Fruit fly (Drosophila melanogaster) whole organism, embryonic: Measurements from ENCODE around the gene Aldh.

Experiments used
- CG10366 ChIP-seq: fragments of 200-800 bp; sonication (Bioruptor generic); IDR thresholded peaks from 2 replicates; pipeline ENCODE4 v1.3.6; 2022; ENCODE audit warnings: missing biosample characterization, missing genetic modification characterization
- CG12071 ChIP-seq: fragments of 200-800 bp; sonication (Bioruptor generic); optimal IDR thresholded peaks from 3 replicates; lab custom pipeline; 2018; ENCODE audit warnings: missing biosample characterization, mild to moderate bottlenecking, missing genetic modification characterization
- CG15479 ChIP-seq: fragments of 200-800 bp; sonication (Bioruptor generic); optimal IDR thresholded peaks from 3 replicates; lab custom pipeline; 2019; ENCODE audit warnings: missing biosample characterization, mild to moderate bottlenecking, missing genetic modification characterization, moderate library complexity
- CG17568 ChIP-seq: fragments of 200-800 bp; sonication (Bioruptor generic); optimal IDR thresholded peaks from 2 replicates; lab custom pipeline; 2018; ENCODE audit warnings: missing biosample characterization, mild to moderate bottlenecking, missing genetic modification characterization, moderate library complexity
- CG1832 ChIP-seq: fragments of 200-800 bp; sonication (Bioruptor generic); optimal IDR thresholded peaks from 2 replicates; lab custom pipeline; 2017; ENCODE audit warnings: missing biosample characterization, mild to moderate bottlenecking, missing genetic modification characterization, inconsistent platforms
- CG4854 ChIP-seq: fragments of 200-800 bp; sonication (Bioruptor generic); optimal IDR thresholded peaks from 2 replicates; lab custom pipeline; 2016; ENCODE audit warnings: missing biosample characterization, missing genetic modification characterization, inconsistent platforms
- CG6654 ChIP-seq: fragments of 200-800 bp; sonication (Bioruptor generic); optimal IDR thresholded peaks from 2 replicates; lab custom pipeline; 2017; ENCODE audit warnings: missing biosample characterization, mild to moderate bottlenecking, missing genetic modification characterization
- CG8359 ChIP-seq: fragments of 200-800 bp; sonication (Bioruptor generic); optimal IDR thresholded peaks from 2 replicates; lab custom pipeline; 2017; ENCODE audit warnings: missing biosample characterization, mild to moderate bottlenecking, missing genetic modification characterization, borderline replicate concordance
- Ets65A ChIP-seq: fragments of 200-800 bp; sonication (Bioruptor generic); peaks from one replicate; lab custom pipeline; 2016; ENCODE audit warnings: missing biosample characterization, missing genetic modification characterization
- MTF-1 ChIP-seq: fragments of 200-800 bp; sonication (Bioruptor generic); optimal IDR thresholded peaks from 2 replicates; lab custom pipeline; 2018; ENCODE audit warnings: missing biosample characterization, mild to moderate bottlenecking, missing genetic modification characterization, borderline replicate concordance
- Myb ChIP-seq: fragments of 200-800 bp; sonication (Bioruptor generic); optimal IDR thresholded peaks from 2 replicates; lab custom pipeline; 2016; ENCODE audit warnings: missing biosample characterization, missing genetic modification characterization
- Pdp1 ChIP-seq, 2 experiments: fragments of 200-800 bp; sonication (Bioruptor generic); optimal IDR thresholded peaks; 3 replicates each; lab custom pipeline; 2016; ENCODE audit warnings: missing biosample characterization in 2 of 2, missing genetic modification characterization in 2 of 2, mild to moderate bottlenecking in 1 of 2, moderate library complexity in 1 of 2
- Trl ChIP-seq, 3 experiments: fragments of >200 bp in 2 of 3; fragments of 200-800 bp in 1 of 3; sonication (Bioruptor generic) in 1 of 3; optimal IDR thresholded peaks; 2 replicates in 1 of 3; 3 replicates in 2 of 3; lab custom pipeline; 2016 to 2017; ENCODE audit warnings: missing biosample characterization in 1 of 3, missing genetic modification characterization in 1 of 3
- bbx ChIP-seq: fragments of 200-800 bp; sonication (Bioruptor generic); IDR thresholded peaks from 2 replicates; pipeline ENCODE4 v1.3.6; 2022; ENCODE audit warnings: missing biosample characterization, missing genetic modification characterization; ENCODE audit not compliant: partially characterized antibody
- btn ChIP-seq: fragments of 200-800 bp; sonication (Bioruptor generic); optimal IDR thresholded peaks from 2 replicates; lab custom pipeline; 2016; ENCODE audit warnings: missing biosample characterization, missing genetic modification characterization
- cad ChIP-seq: fragments of >200 bp; optimal IDR thresholded peaks from 2 replicates; lab custom pipeline; 2017; ENCODE audit warnings: missing biosample characterization, missing genetic modification characterization
- dysf ChIP-seq: fragments of 200-800 bp; sonication (Bioruptor generic); IDR thresholded peaks from 3 replicates; pipeline ENCODE4 v1.3.6; 2022; ENCODE audit warnings: missing biosample characterization, missing genetic modification characterization
- fru ChIP-seq: fragments of >200 bp; optimal IDR thresholded peaks from 2 replicates; lab custom pipeline; 2017
- gfzf ChIP-seq: fragments of 200-800 bp; sonication (Bioruptor generic); optimal IDR thresholded peaks from 2 replicates; lab custom pipeline; 2016; ENCODE audit warnings: missing biosample characterization, mild to moderate bottlenecking, missing genetic modification characterization, moderate library complexity
- hkb ChIP-seq, 2 experiments: fragments of 200-800 bp in 1 of 2; fragments of >200 bp in 1 of 2; sonication (Bioruptor generic) in 1 of 2; IDR thresholded peaks in 1 of 2; optimal IDR thresholded peaks in 1 of 2; 2 replicates each; pipeline versions ENCODE4 v1.3.6 to Lab custom; 2017 to 2022; ENCODE audit warnings: missing biosample characterization in 1 of 2, missing genetic modification characterization in 1 of 2
- lov ChIP-seq, 2 experiments: fragments of 200-800 bp in 1 of 2; fragments of >200 bp in 1 of 2; sonication (Bioruptor generic) in 1 of 2; IDR thresholded peaks in 1 of 2; optimal IDR thresholded peaks in 1 of 2; 2 replicates in 1 of 2; 3 replicates in 1 of 2; pipeline versions ENCODE4 v1.3.6 to Lab custom; 2017 to 2022; ENCODE audit warnings: missing biosample characterization in 1 of 2, missing genetic modification characterization in 1 of 2
- maf-S ChIP-seq: fragments of 200-800 bp; sonication (Bioruptor generic); optimal IDR thresholded peaks from 2 replicates; lab custom pipeline; 2016; ENCODE audit warnings: missing biosample characterization, missing genetic modification characterization
- nom ChIP-seq: fragments of 200-800 bp; sonication (Bioruptor generic); optimal IDR thresholded peaks from 2 replicates; lab custom pipeline; 2017; ENCODE audit warnings: missing biosample characterization, missing genetic modification characterization, mild to moderate bottlenecking, moderate library complexity, missing genetic modification reagents
- oc ChIP-seq: fragments of 200-800 bp; sonication (Bioruptor generic); optimal IDR thresholded peaks from 2 replicates; lab custom pipeline; 2018; ENCODE audit warnings: missing biosample characterization, mild to moderate bottlenecking, missing genetic modification characterization, moderate library complexity
- pzg ChIP-seq: fragments of 200-800 bp; sonication (Bioruptor generic); optimal IDR thresholded peaks from 3 replicates; lab custom pipeline; 2018; ENCODE audit warnings: missing biosample characterization, mild to moderate bottlenecking, missing genetic modification characterization, moderate library complexity
- stwl ChIP-seq: fragments of 200-800 bp; sonication (Bioruptor generic); optimal IDR thresholded peaks from 3 replicates; lab custom pipeline; 2018; ENCODE audit warnings: missing biosample characterization, mild to moderate bottlenecking, missing genetic modification characterization, moderate library complexity
- zen ChIP-seq: fragments of 200-800 bp; sonication (Bioruptor generic); optimal IDR thresholded peaks from 3 replicates; lab custom pipeline; 2018; ENCODE audit warnings: missing biosample characterization, mild to moderate bottlenecking, missing genetic modification characterization, moderate library complexity

The Aldh gene

dm6 chr2L:9416244-9416758 is 29.1 kb downstream of the Aldh start, which contains the start of gene Mco1 (continued):
- peak; percentile 51 to 54 for TF ChIP-seq Trl (optimal IDR thresholded peaks at IDR 0.05; lab: Kevin White, UChicago)
- no peak for TF ChIP-seq Trl (GFP tag; optimal IDR thresholded peaks at IDR 0.05; lab: Kevin White, UChicago)

dm6 chr2L:9420660-9421059 is 33.5 kb downstream of the Aldh start:
- TF ChIP-seq cad (GFP tag; lab: Kevin White, UChicago) = peak; percentile 4
- peak; percentile 91 for TF ChIP-seq CG6654 (GFP tag; lab: Kevin White, UChicago)
- TF ChIP-seq CG15479 (GFP tag; lab: Kevin White, UChicago) = no peak
- no peak for TF ChIP-seq CG17568 (GFP tag; lab: Kevin White, UChicago)
- TF ChIP-seq stwl = peak; percentile 39
- TF ChIP-seq oc (tag; lab: Kevin White, UChicago) = peak; percentile 20

dm6 chr2L:9421312-9421711 is 34.1 kb downstream of the Aldh start:
- TF ChIP-seq btn (GFP tag; lab: Kevin White, UChicago) (no peak), cad (GFP tag; lab: Kevin White, UChicago) (peak; percentile 64), zen (tag; lab: Kevin White, UChicago) (peak; percentile 52), dysf (GFP tag; lab: Robert Waterston, UW) (peak; percentile 38; the same call in 1 of the 3 replicates)

- TF ChIP-seq CG1832 (GFP tag; lab: Kevin White, UChicago) (no peak), Ets65A (GFP tag; lab: Kevin White, UChicago) (peak; percentile 50)
Measured at dm6 chr2L:9424193-9424592, 37.0 kb downstream of the Aldh start.

- TF ChIP-seq Pdp1 (GFP tag; optimal IDR thresholded peaks at IDR 0.05; lab: Kevin White, UChicago) (peak in 1 of 2 experiments; percentile 77), CG4854 (no peak)
- TF ChIP-seq, all 482 proteins: peak for 1
Measured at dm6 chr2L:9426534-9426933, 39.3 kb downstream of the Aldh start, which contains the start of gene Fbp2. Gene Fbp2 (plus strand): TSS chr2L:9426784.

dm6 chr2L:9427570-9427969 is 40.4 kb downstream of the Aldh start, which contains the start of gene CG42847:
Gene CG42847 (plus strand): TSS chr2L:9427870.
- TF ChIP-seq pzg (GFP tag; lab: Kevin White, UChicago) (no peak), CG8359 (GFP tag; lab: Kevin White, UChicago) (no peak), gfzf (GFP tag; lab: Kevin White, UChicago) (no peak), bbx (GFP tag; lab: Robert Waterston, UW) (no peak), CG10366 (no peak), maf-S (no peak), CG12071 (GFP tag; lab: Kevin White, UChicago) (no peak), nom (GFP tag; lab: Kevin White, UChicago) (no peak), MTF-1 (GFP tag; lab: Kevin White, UChicago) (no peak), fru (no peak), hkb (optimal IDR thresholded peaks at IDR 0.05; lab: Kevin White, UChicago) (no peak), hkb (GFP tag; IDR thresholded peaks at IDR 0.05; lab: Robert Waterston, UW) (no peak), Myb (GFP tag; lab: Kevin White, UChicago) (no peak), lov (optimal IDR thresholded peaks at IDR 0.05; lab: Kevin White, UChicago) (no peak), lov (GFP tag; IDR thresholded peaks at IDR 0.05; lab: Robert Waterston, UW) (no peak)
